Worm (Caenorhabditis elegans): ENCODE data around the gene T11F9.10.

DNA sequence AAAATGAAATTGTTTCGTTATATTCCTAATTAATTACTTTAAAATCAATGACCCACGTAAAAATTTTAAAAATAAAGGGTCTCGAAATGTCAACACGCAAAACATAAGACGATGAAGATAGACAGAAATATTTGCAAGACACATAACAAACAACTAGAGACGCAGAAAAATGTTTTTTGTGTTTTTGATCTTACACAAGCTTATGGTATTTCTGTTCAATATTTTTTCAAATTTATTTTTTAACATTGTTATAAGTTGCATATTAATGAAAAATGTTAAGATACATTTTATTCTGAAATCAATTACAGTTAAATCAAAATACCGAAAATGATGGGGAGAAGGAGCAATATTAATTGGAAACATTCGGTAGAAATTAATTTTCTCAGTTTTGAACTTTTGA lies 26.7 kb downstream of the T11F9.10 start, which contains the start of gene C55A6.3:
- TF ChIP-seq daf-12 (tag; optimal IDR thresholded peaks at IDR 0.05) (no peak), nhr-11 (tag; optimal IDR thresholded peaks at IDR 0.05) (no peak)

Data from whole organism, L3 larva.